Worm (Caenorhabditis elegans) whole organism, L4/young adult: ENCODE measurements around the gene chil-3.

Source experiments
- W03F9.2 ChIP-seq: fragments of 150-350 bp; optimal IDR thresholded peaks from 2 replicates; lab custom pipeline; 2014; ENCODE audit warnings: missing biosample characterization, missing genetic modification characterization
- him-1 ChIP-seq: sonication (generic microtip); optimal IDR thresholded peaks from 2 replicates; lab custom pipeline; 2016; ENCODE audit warnings: missing genotype, missing genetic modification reagents, missing genetic modification characterization, missing compliant biosample characterization

- TF ChIP-seq W03F9.2 (no peak), him-1 (tag; lab: Kevin White, UChicago) (no peak)
These were observed 19.2 kb downstream of the chil-3 start, which contains the start of gene rnh-1.2 for ce11 chrII:9841985-9842505.
